Fruit fly (Drosophila melanogaster) whole organism: ENCODE measurements around the gene CG14275.

Experiments used
- CG8478 ChIP-seq: fragments of >200 bp; optimal IDR thresholded peaks from 2 replicates; lab custom pipeline; 2018; ENCODE audit warnings: inconsistent platforms
- EcR ChIP-seq, 2 experiments: fragments of >200 bp; optimal IDR thresholded peaks; 2 replicates each; lab custom pipeline; 2017; ENCODE audit warnings: missing biosample characterization in 2 of 2, missing genetic modification characterization in 2 of 2, missing genetic modification reagents in 2 of 2
- usp ChIP-seq: fragments of >200 bp; optimal IDR thresholded peaks from 2 replicates; lab custom pipeline; 2017; ENCODE audit warnings: missing biosample characterization, missing genetic modification characterization, mixed read lengths

- no peak for TF ChIP-seq usp
- no peak for TF ChIP-seq CG8478 (lab: Kevin White, UChicago)
- TF ChIP-seq EcR (GFP tag; optimal IDR thresholded peaks at IDR 0.05; lab: Kevin White, UChicago): no peak
These were observed 30.9 kb upstream of the CG14275 start for dm6 chr2L:8296395-8296794.
